Fruit fly (Drosophila melanogaster) whole organism, embryonic: Measurements from ENCODE around the gene CG6052.
A peak's percentile ranks its signal among the peaks of the same experiment; 100 is the strongest.

Source experiments
- Atf6 ChIP-seq: fragments of 200-800 bp; sonication (Bioruptor generic); IDR thresholded peaks from 2 replicates; pipeline ENCODE4 v1.3.6; 2022; ENCODE audit warnings: missing biosample characterization, missing genetic modification characterization
- Awh ChIP-seq: fragments of 200-800 bp; sonication (Bioruptor generic); IDR thresholded peaks from 2 replicates; pipeline ENCODE4, ENCODE4 v1.3.6; 2022; ENCODE audit warnings: missing biosample characterization, missing genetic modification characterization
- B-H1 ChIP-seq: fragments of 200-800 bp; sonication (Bioruptor generic); IDR thresholded peaks from 3 replicates; pipeline ENCODE4 v1.3.6; 2022; ENCODE audit warnings: missing biosample characterization, missing genetic modification characterization
- CG10321 ChIP-seq: fragments of 200-800 bp; sonication (Bioruptor generic); IDR thresholded peaks from 2 replicates; pipeline ENCODE4 v1.3.6; 2022; ENCODE audit warnings: missing biosample characterization, missing genetic modification characterization
- CG11456 ChIP-seq: fragments of 200-800 bp; sonication (Bioruptor generic); IDR thresholded peaks from 3 replicates; pipeline ENCODE4 v1.3.6; 2022; ENCODE audit warnings: missing biosample characterization, missing genetic modification characterization
- CG1603 ChIP-seq: fragments of 200-800 bp; sonication (Bioruptor generic); optimal IDR thresholded peaks from 2 replicates; lab custom pipeline; 2019; ENCODE audit warnings: missing biosample characterization, mild to moderate bottlenecking, missing genetic modification characterization, moderate library complexity
- CG16815 ChIP-seq: fragments of 200-800 bp; sonication (Bioruptor generic); optimal IDR thresholded peaks from 3 replicates; lab custom pipeline; 2017; ENCODE audit warnings: missing biosample characterization, mild to moderate bottlenecking, missing genetic modification characterization
- CG17802 ChIP-seq: fragments of 200-800 bp; sonication (Bioruptor generic); optimal IDR thresholded peaks from 2 replicates; lab custom pipeline; 2018; ENCODE audit warnings: missing biosample characterization, mild to moderate bottlenecking, missing genetic modification characterization, moderate library complexity
- CG2199 ChIP-seq: fragments of 200-800 bp; sonication (Bioruptor generic); IDR thresholded peaks from 3 replicates; pipeline ENCODE4 v1.3.6; 2022; ENCODE audit warnings: missing biosample characterization, missing genetic modification characterization
- CG2875 ChIP-seq: fragments of 200-800 bp; sonication (Bioruptor generic); optimal IDR thresholded peaks from 2 replicates; lab custom pipeline; 2017; ENCODE audit warnings: missing biosample characterization, mild to moderate bottlenecking, missing genetic modification characterization, missing genetic modification reagents
- CG30020 ChIP-seq: fragments of 200-800 bp; optimal IDR thresholded peaks from 2 replicates; lab custom pipeline; 2019; ENCODE audit warnings: missing biosample characterization, mild to moderate bottlenecking, missing genetic modification characterization, moderate library complexity
- CG31365 ChIP-seq: fragments of 200-800 bp; sonication (Bioruptor generic); optimal IDR thresholded peaks from 2 replicates; lab custom pipeline; 2018; ENCODE audit warnings: missing biosample characterization, mild to moderate bottlenecking, missing genetic modification characterization
- CG3838 ChIP-seq: fragments of 200-800 bp; sonication (Bioruptor generic); optimal IDR thresholded peaks from 3 replicates; lab custom pipeline; 2016; ENCODE audit warnings: missing biosample characterization, missing genetic modification characterization
- CG7271 ChIP-seq: fragments of 200-800 bp; sonication (Bioruptor generic); optimal IDR thresholded peaks from 2 replicates; lab custom pipeline; 2018; ENCODE audit warnings: missing biosample characterization, mild to moderate bottlenecking, missing genetic modification characterization, moderate library complexity
- CG8290 ChIP-seq, 3 experiments: fragments of 200-800 bp; sonication (Bioruptor generic); optimal IDR thresholded peaks; 2 replicates each; lab custom pipeline; 2016 to 2019; ENCODE audit warnings: missing biosample characterization in 3 of 3, missing genetic modification characterization in 3 of 3, mild to moderate bottlenecking in 2 of 3, moderate library complexity in 1 of 3
- H15 ChIP-seq: fragments of 200-800 bp; sonication (Bioruptor generic); IDR thresholded peaks from 3 replicates; pipeline ENCODE4 v1.3.6; 2022; ENCODE audit warnings: missing biosample characterization, missing genetic modification characterization
- Hey ChIP-seq: fragments of 200-800 bp; sonication (Bioruptor generic); optimal IDR thresholded peaks from 3 replicates; lab custom pipeline; 2018; ENCODE audit warnings: missing biosample characterization, mild to moderate bottlenecking, missing genetic modification characterization
- HmgD ChIP-seq: fragments of 200-800 bp; sonication (Bioruptor generic); optimal IDR thresholded peaks from 3 replicates; lab custom pipeline; 2016; ENCODE audit warnings: missing biosample characterization, missing genetic modification characterization
- Hr78 ChIP-seq, 2 experiments: fragments of 200-800 bp in 1 of 2; fragments of >200 bp in 1 of 2; sonication (Bioruptor generic) in 1 of 2; optimal IDR thresholded peaks; 2 replicates each; lab custom pipeline; 2017 to 2019; ENCODE audit warnings: missing biosample characterization in 2 of 2, missing genetic modification characterization in 2 of 2, mild to moderate bottlenecking in 1 of 2, moderate library complexity in 1 of 2
- MTF-1 ChIP-seq: fragments of 200-800 bp; sonication (Bioruptor generic); optimal IDR thresholded peaks from 2 replicates; lab custom pipeline; 2018; ENCODE audit warnings: missing biosample characterization, mild to moderate bottlenecking, missing genetic modification characterization, borderline replicate concordance
- Oaz ChIP-seq: fragments of 200-800 bp; sonication (Bioruptor generic); IDR thresholded peaks from 2 replicates; pipeline ENCODE4 v1.3.6; 2022; ENCODE audit warnings: missing biosample characterization, missing genetic modification characterization
- Oli ChIP-seq: fragments of 200-800 bp; sonication (Bioruptor generic); optimal IDR thresholded peaks from 2 replicates; lab custom pipeline; 2018; ENCODE audit warnings: missing biosample characterization, mild to moderate bottlenecking, missing genetic modification characterization, moderate library complexity
- Six4 ChIP-seq: fragments of 200-800 bp; sonication (Bioruptor generic); optimal IDR thresholded peaks from 2 replicates; lab custom pipeline; 2016; ENCODE audit warnings: missing biosample characterization, missing genetic modification characterization
- Taf1 ChIP-seq: fragments of 200-800 bp; sonication (Bioruptor generic); IDR thresholded peaks from 2 replicates; pipeline ENCODE4 v1.3.6; 2022; ENCODE audit warnings: missing biosample characterization, missing genetic modification characterization
- ab ChIP-seq: fragments of 200-800 bp; sonication (Bioruptor generic); optimal IDR thresholded peaks from 2 replicates; lab custom pipeline; 2016; ENCODE audit warnings: missing biosample characterization, missing genetic modification characterization
- amos ChIP-seq: fragments of 200-800 bp; sonication (Bioruptor generic); IDR thresholded peaks from 2 replicates; pipeline ENCODE4 v1.3.6; 2022; ENCODE audit warnings: missing biosample characterization, missing genetic modification characterization; ENCODE audit not compliant: partially characterized antibody
- ash1 ChIP-seq: fragments of 200-800 bp; sonication (Bioruptor generic); optimal IDR thresholded peaks from 2 replicates; lab custom pipeline; 2018; ENCODE audit warnings: missing biosample characterization, mild to moderate bottlenecking, missing genetic modification characterization
- cad ChIP-seq: fragments of >200 bp; optimal IDR thresholded peaks from 2 replicates; lab custom pipeline; 2017; ENCODE audit warnings: missing biosample characterization, missing genetic modification characterization
- cas ChIP-seq: fragments of 200-800 bp; sonication (Bioruptor generic); IDR thresholded peaks from 2 replicates; pipeline ENCODE4 v1.3.6; 2022; ENCODE audit warnings: missing biosample characterization, missing genetic modification characterization
- chinmo ChIP-seq: fragments of 200-800 bp; sonication (Bioruptor generic); IDR thresholded peaks from 4 replicates; pipeline ENCODE4 v1.3.6; 2022; ENCODE audit warnings: missing biosample characterization, missing genetic modification characterization; ENCODE audit not compliant: partially characterized antibody
- ci ChIP-seq: fragments of 200-800 bp; sonication (Bioruptor generic); IDR thresholded peaks from 3 replicates; pipeline ENCODE4 v1.3.6; 2022; ENCODE audit warnings: missing biosample characterization, missing genetic modification characterization
- disco-r ChIP-seq: fragments of 200-800 bp; sonication (Bioruptor generic); optimal IDR thresholded peaks from 2 replicates; lab custom pipeline; 2016; ENCODE audit warnings: missing biosample characterization, missing genetic modification characterization
- fru ChIP-seq: fragments of >200 bp; optimal IDR thresholded peaks from 2 replicates; lab custom pipeline; 2017
- inv ChIP-seq: fragments of 200-800 bp; sonication (Bioruptor generic); IDR thresholded peaks from 2 replicates; pipeline ENCODE4 v1.3.6; 2022; ENCODE audit warnings: missing biosample characterization, missing genetic modification characterization; ENCODE audit not compliant: partially characterized antibody
- jing ChIP-seq: fragments of 200-800 bp; sonication (Bioruptor generic); optimal IDR thresholded peaks from 2 replicates; lab custom pipeline; 2018; ENCODE audit warnings: missing biosample characterization, mild to moderate bottlenecking, missing genetic modification characterization
- kay ChIP-seq: fragments of 200-800 bp; sonication (Bioruptor generic); optimal IDR thresholded peaks from 2 replicates; lab custom pipeline; 2016; ENCODE audit warnings: missing biosample characterization, missing genetic modification characterization
- ken ChIP-seq: fragments of 200-800 bp; sonication (Bioruptor generic); IDR thresholded peaks from 3 replicates; pipeline ENCODE4 v1.3.6; 2022; ENCODE audit warnings: missing biosample characterization, missing genetic modification characterization
- nau ChIP-seq: fragments of 200-800 bp; sonication (Bioruptor generic); optimal IDR thresholded peaks from 3 replicates; lab custom pipeline; 2017; ENCODE audit warnings: missing biosample characterization, mild to moderate bottlenecking, missing genetic modification characterization, missing genetic modification reagents
- phol ChIP-seq: fragments of 200-800 bp; sonication (Bioruptor generic); optimal IDR thresholded peaks from 3 replicates; lab custom pipeline; 2018; ENCODE audit warnings: missing biosample characterization, mild to moderate bottlenecking, missing genetic modification characterization, moderate library complexity
- pros ChIP-seq: fragments of 200-800 bp; sonication (Bioruptor generic); optimal IDR thresholded peaks from 3 replicates; lab custom pipeline; 2019; ENCODE audit warnings: missing biosample characterization, mild to moderate bottlenecking, missing genetic modification characterization, moderate library complexity
- sima ChIP-seq: fragments of 200-800 bp; sonication (Bioruptor generic); optimal IDR thresholded peaks from 2 replicates; lab custom pipeline; 2016; ENCODE audit warnings: missing biosample characterization, missing genetic modification characterization
- stwl ChIP-seq: fragments of 200-800 bp; sonication (Bioruptor generic); optimal IDR thresholded peaks from 3 replicates; lab custom pipeline; 2018; ENCODE audit warnings: missing biosample characterization, mild to moderate bottlenecking, missing genetic modification characterization, moderate library complexity
- vvl ChIP-seq: fragments of 200-800 bp; sonication (Bioruptor generic); IDR thresholded peaks from 2 replicates; pipeline ENCODE4 v1.3.6; 2022; ENCODE audit warnings: missing biosample characterization, missing genetic modification characterization
- wor ChIP-seq: fragments of 200-800 bp; sonication (Bioruptor generic); IDR thresholded peaks from 2 replicates; pipeline ENCODE4 v1.3.6; 2022; ENCODE audit warnings: missing biosample characterization, missing genetic modification characterization
- zfh1 ChIP-seq: fragments of 200-800 bp; sonication (Bioruptor generic); IDR thresholded peaks from 3 replicates; pipeline ENCODE4 v1.3.6; 2022; ENCODE audit warnings: missing biosample characterization, missing genetic modification characterization

CG6052 gene

dm6 chr3L:17739627-17740026 lies 10.4 kb upstream of the CG6052 start (continued):
- TF ChIP-seq ash1 (GFP tag; lab: Kevin White, UChicago), result no peak
- TF ChIP-seq vvl (GFP tag; lab: Robert Waterston, UW), result no peak
- no peak for TF ChIP-seq Hey (tag; lab: Kevin White, UChicago)
- TF ChIP-seq Hr78 (GFP tag; optimal IDR thresholded peaks at IDR 0.05; lab: Kevin White, UChicago), result no peak
- TF ChIP-seq zfh1 (GFP tag; lab: Robert Waterston, UW), result no peak
- no peak for TF ChIP-seq inv (GFP tag; lab: Robert Waterston, UW)
- TF ChIP-seq Oaz (GFP tag; lab: Robert Waterston, UW), result no peak
- no peak for TF ChIP-seq CG7271
- no peak for TF ChIP-seq CG2875 (GFP tag; lab: Kevin White, UChicago)
- no peak for TF ChIP-seq CG17802
- no peak for TF ChIP-seq wor (GFP tag; lab: Robert Waterston, UW)
- no peak for TF ChIP-seq cad (GFP tag; lab: Kevin White, UChicago)
- no peak for TF ChIP-seq Oli
- TF ChIP-seq CG8290 (GFP tag; optimal IDR thresholded peaks at IDR 0.05; lab: Kevin White, UChicago), result peak; percentile 44
- TF ChIP-seq CG8290 (tag; optimal IDR thresholded peaks at IDR 0.05; lab: Kevin White, UChicago), result peak; percentile 38 to 78
- TF ChIP-seq CG11456 (GFP tag; lab: Robert Waterston, UW), result no peak
- TF ChIP-seq CG2199, result 0 out of 3 replicates have a peak, but pooled peaks have one; percentile 49
- TF ChIP-seq CG10321 (GFP tag; lab: Robert Waterston, UW), result no peak
- TF ChIP-seq Six4, result no peak
- TF ChIP-seq pros (GFP tag; lab: Kevin White, UChicago), result no peak
- TF ChIP-seq disco-r, result no peak
- TF ChIP-seq CG30020 (tag; lab: Kevin White, UChicago), result no peak
- no peak for TF ChIP-seq ab (GFP tag; lab: Kevin White, UChicago)
- TF ChIP-seq CG3838 (GFP tag; lab: Kevin White, UChicago), result no peak
- TF ChIP-seq Awh, result no peak
- no peak for TF ChIP-seq MTF-1 (GFP tag; lab: Kevin White, UChicago)
- TF ChIP-seq CG16815 (GFP tag; lab: Kevin White, UChicago), result no peak
- no peak for TF ChIP-seq CG1603 (tag; lab: Kevin White, UChicago)
- TF ChIP-seq stwl, result peak; percentile 13
- TF ChIP-seq jing (GFP tag; lab: Kevin White, UChicago), result no peak
- TF ChIP-seq cas, result no peak
- TF ChIP-seq H15, result no peak
- no peak for TF ChIP-seq CG31365
- TF ChIP-seq ken (GFP tag; lab: Robert Waterston, UW), result 0 out of 3 replicates have a peak, but pooled peaks have one; percentile 24
- TF ChIP-seq chinmo (GFP tag; lab: Robert Waterston, UW), result 0 out of 4 replicates have a peak, but pooled peaks have one; percentile 15
- TF ChIP-seq sima, result no peak
- TF ChIP-seq HmgD (GFP tag; lab: Kevin White, UChicago), result no peak
- no peak for TF ChIP-seq fru (lab: Kevin White, UChicago)
- TF ChIP-seq ci (GFP tag; lab: Robert Waterston, UW), result 0 out of 3 replicates have a peak, but pooled peaks have one; percentile 9
- TF ChIP-seq, all 482 proteins: peak for 12

- no peak for TF ChIP-seq Atf6 (GFP tag; lab: Robert Waterston, UW)
- TF ChIP-seq B-H1 (GFP tag; lab: Robert Waterston, UW), result no peak
- no peak for TF ChIP-seq CG11456 (GFP tag; lab: Robert Waterston, UW)
- TF ChIP-seq nau (GFP tag; lab: Kevin White, UChicago), result no peak
- no peak for TF ChIP-seq amos (GFP tag; lab: Robert Waterston, UW)
- TF ChIP-seq Taf1, result no peak
- TF ChIP-seq phol (tag; lab: Kevin White, UChicago), result no peak
- no peak for TF ChIP-seq kay (GFP tag; lab: Kevin White, UChicago)
These were observed 9.4 kb downstream of the CG6052 start, which contains the start of gene CheB74a for dm6 chr3L:17719754-17720153. TSS of gene CheB74a (minus strand) at chr3L:17719854.
